Worm (Caenorhabditis elegans) whole organism, dauer: ENCODE data around the gene srt-40.

ENCODE experiments used
- unc-62 ChIP-seq: sonication (generic microtip); optimal IDR thresholded peaks from 2 replicates; lab custom pipeline; 2017; ENCODE audit warnings: missing biosample characterization, missing genetic modification reagents, missing genetic modification characterization

The srt-40 gene

ce11 chrV:2218803-2219202 is 12.7 kb upstream of the srt-40 start, which contains the start of gene nhr-56:
nhr-56 (plus strand) TSS chrV:2219004.
- no peak for TF ChIP-seq unc-62

- no peak for TF ChIP-seq unc-62
These were observed 10.8 kb upstream of the srt-40 start for ce11 chrV:2216927-2217326.

- TF ChIP-seq unc-62: no peak
These were observed 9.3 kb upstream of the srt-40 start, which contains the start of gene nstp-8 for ce11 chrV:2215352-2215751. nstp-8 (plus strand) TSS chrV:2215652.

ce11 chrV:2214428-2215038 is 8.5 kb upstream of the srt-40 start, which contains the start of gene nhr-184:
nhr-184 (minus strand) TSS chrV:2214478.
- no peak for TF ChIP-seq unc-62

ce11 chrV:2211936-2212335 is 5.9 kb upstream of the srt-40 start, which contains the start of gene nhr-133:
nhr-133 (minus strand) TSS chrV:2212118.
- no peak for TF ChIP-seq unc-62

- no peak for TF ChIP-seq unc-62
These were observed 1.4 kb upstream of the srt-40 start for ce11 chrV:2207527-2207926.

ce11 chrV:2206801-2207200 is 720 bp upstream of the srt-40 start, which contains the start of gene svh-11:
svh-11 (plus strand) TSS chrV:2207101.
- no peak for TF ChIP-seq unc-62

ce11 chrV:2204080-2204479 is 2.0 kb downstream of the srt-40 start, which contains the start of gene cyp-33C12:
cyp-33C12 (minus strand) TSS chrV:2204400.
- TF ChIP-seq unc-62: no peak

ce11 chrV:2201240-2201639 is 4.8 kb downstream of the srt-40 start, which contains the start of gene cyp-32B1:
cyp-32B1 (minus strand) TSS chrV:2201415.
- no peak for TF ChIP-seq unc-62

ce11 chrV:2200402-2200801 is 5.7 kb downstream of the srt-40 start:
- TF ChIP-seq unc-62: no peak

ce11 chrV:2199594-2199993 is 6.5 kb downstream of the srt-40 start:
- no peak for TF ChIP-seq unc-62

- TF ChIP-seq unc-62: no peak
These were observed 14.0 kb downstream of the srt-40 start, which contains the start of gene nhr-13 for ce11 chrV:2192117-2192516. nhr-13 (plus strand) TSS chrV:2192485.

ce11 chrV:2191122-2191521 is 15.0 kb downstream of the srt-40 start, which contains the start of gene srbc-42:
srbc-42 (minus strand) TSS chrV:2191222.
- TF ChIP-seq unc-62: no peak

- no peak for TF ChIP-seq unc-62
These were observed 15.7 kb downstream of the srt-40 start for ce11 chrV:2190383-2190782.

- no peak for TF ChIP-seq unc-62
These were observed 18.2 kb downstream of the srt-40 start, which contains the start of gene Y5H2B.3 for ce11 chrV:2187864-2188345. Y5H2B.3 (plus strand) TSS chrV:2188295.

ce11 chrV:2185486-2185885 is 20.6 kb downstream of the srt-40 start:
- TF ChIP-seq unc-62: no peak

- no peak for TF ChIP-seq unc-62
These were observed 22.9 kb downstream of the srt-40 start, which contains the start of gene cyp-33C2 for ce11 chrV:2183162-2183561. cyp-33C2 (plus strand) TSS chrV:2183488.

- TF ChIP-seq unc-62: no peak
These were observed 24.3 kb downstream of the srt-40 start, which contains the start of gene srbc-16 for ce11 chrV:2181738-2182137. srbc-16 (plus strand) TSS chrV:2182038.
